Worm (Caenorhabditis elegans): Measurements from ENCODE around the gene Y46G5A.39.

ce11 chrII:12726704-12727103, 26.9 kb downstream of the Y46G5A.39 start:
- no peak for TF ChIP-seq unc-39 (tag; optimal IDR thresholded peaks at IDR 0.05)
- no peak for TF ChIP-seq lsy-2 (tag; optimal IDR thresholded peaks at IDR 0.05)
- no peak for TF ChIP-seq nhr-76 (tag; optimal IDR thresholded peaks at IDR 0.05)
- no peak for TF ChIP-seq pha-4 (tag; optimal IDR thresholded peaks at IDR 0.05)
- no peak for TF ChIP-seq drap-1 (GFP tag; optimal IDR thresholded peaks at IDR 0.05)
- TF ChIP-seq mls-2 (tag; optimal IDR thresholded peaks at IDR 0.05) = no peak
- no peak for TF ChIP-seq unc-62 (GFP tag; optimal IDR thresholded peaks at IDR 0.05)
- no peak for TF ChIP-seq nhr-237 (tag; optimal IDR thresholded peaks at IDR 0.05)
- no peak for TF ChIP-seq elt-3 (tag; optimal IDR thresholded peaks at IDR 0.05)

Data from whole organism, mixed stage, embryonic.